Fruit fly (Drosophila melanogaster): ENCODE results near the gene CG34376.

CG34376 gene

DNA sequence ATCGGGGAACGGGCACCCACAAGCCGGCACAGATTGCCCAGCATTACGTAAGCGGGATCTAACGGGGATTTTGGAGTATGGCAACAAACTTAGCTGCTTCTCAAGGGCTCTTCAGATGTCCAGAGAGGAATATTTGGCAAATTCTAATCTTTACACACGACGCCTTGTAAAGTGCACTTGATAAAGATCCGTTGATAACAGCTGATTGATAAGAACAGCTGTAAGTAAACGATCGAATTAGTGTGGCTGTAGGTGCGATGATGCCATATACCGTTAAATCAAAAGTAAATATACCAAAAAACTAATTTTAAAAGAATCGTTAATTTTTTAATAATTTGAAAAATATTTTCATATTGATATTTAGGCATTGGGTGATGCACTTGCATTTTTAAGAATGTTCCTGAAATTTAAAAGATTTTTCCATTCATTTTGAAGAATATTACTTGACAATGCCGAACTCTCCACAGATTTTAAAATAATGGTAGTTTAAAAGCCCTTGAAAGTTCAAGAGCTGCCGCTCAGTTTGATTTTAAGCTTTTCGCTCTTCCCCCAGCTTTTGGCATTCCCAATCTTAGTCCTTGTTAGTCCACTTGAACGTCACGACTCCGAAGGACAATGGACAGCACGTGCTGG is 20.2 kb downstream of the CG34376 start, which contains the start of the genes CG5377 and Nrx-1:
Gene CG5377 (minus strand): TSS at position 219 of the 633 bp plus-strand sequence.
Gene Nrx-1 (plus strand): TSS at position 574 of the 633 bp plus-strand sequence.
- peak; percentile 3 for TF ChIP-seq GATAd (GFP tag; optimal IDR thresholded peaks at IDR 0.05)
- no peak for TF ChIP-seq Abd-B (GFP tag; optimal IDR thresholded peaks at IDR 0.05)

DNA sequence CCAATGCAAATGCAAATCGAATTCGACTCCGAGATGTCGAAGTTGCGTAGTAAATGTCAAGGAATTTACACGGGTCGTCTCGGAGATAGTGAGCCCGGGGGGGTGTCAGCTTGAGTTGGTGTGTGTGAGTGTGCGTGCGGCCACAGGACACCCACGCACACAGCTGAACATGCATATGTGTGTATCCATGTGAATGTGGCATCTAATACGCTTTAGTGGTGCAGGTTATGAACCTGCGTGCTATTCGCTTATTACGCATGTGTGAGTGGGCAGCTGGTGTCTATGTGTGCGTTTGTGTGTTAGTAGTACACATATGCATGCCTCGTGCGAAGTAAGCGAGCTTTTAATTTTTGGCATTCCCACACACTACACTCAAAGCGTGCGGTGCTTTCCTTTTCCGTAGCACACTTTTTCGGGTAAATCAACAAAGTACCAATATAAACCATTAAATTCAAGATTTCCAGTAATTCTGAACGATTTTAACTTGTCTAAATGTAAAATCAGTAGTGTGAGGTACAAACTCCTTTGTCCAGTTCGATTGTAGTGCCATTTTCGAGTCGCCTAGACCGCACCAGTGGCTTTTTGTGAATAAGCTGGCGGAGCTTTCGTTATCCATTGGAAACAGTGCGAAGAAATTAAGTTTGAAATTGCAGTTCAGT is 21.1 kb downstream of the CG34376 start:
- TF ChIP-seq lola (GFP tag; optimal IDR thresholded peaks at IDR 0.05) (no peak), brk (GFP tag; optimal IDR thresholded peaks at IDR 0.05) (no peak), Hr78 (GFP tag; optimal IDR thresholded peaks at IDR 0.05) (no peak), CrebA (GFP tag; optimal IDR thresholded peaks at IDR 0.05; ENCODE audit: borderline replicate concordance) (no peak), N (GFP tag; optimal IDR thresholded peaks at IDR 0.05) (no peak), dmrt93B (GFP tag; optimal IDR thresholded peaks at IDR 0.05) (no peak), HLH106 (tag; optimal IDR thresholded peaks at IDR 0.05) (peak; percentile 67), fru (GFP tag; optimal IDR thresholded peaks at IDR 0.05) (peak; percentile 79), sv (GFP tag; optimal IDR thresholded peaks at IDR 0.05) (peak; percentile 69), sage (GFP tag; optimal IDR thresholded peaks at IDR 0.05) (no peak), Rel (GFP tag; optimal IDR thresholded peaks at IDR 0.05) (no peak), Rel (tag; optimal IDR thresholded peaks at IDR 0.05) (no peak), GATAd (GFP tag; optimal IDR thresholded peaks at IDR 0.05) (no peak), Mio (GFP tag; optimal IDR thresholded peaks at IDR 0.05) (no peak), Hnf4 (GFP tag; optimal IDR thresholded peaks at IDR 0.05) (no peak), br (GFP tag; optimal IDR thresholded peaks at IDR 0.05) (peak; percentile 74), woc (GFP tag; optimal IDR thresholded peaks at IDR 0.05) (peak; percentile 21), OdsH (GFP tag; optimal IDR thresholded peaks at IDR 0.05) (peak; percentile 43), Hr83 (GFP tag; optimal IDR thresholded peaks at IDR 0.05; ENCODE audit: poor library complexity, severe bottlenecking) (no peak), h (GFP tag; optimal IDR thresholded peaks at IDR 0.05) (peak; percentile 74), Sp1 (GFP tag; optimal IDR thresholded peaks at IDR 0.05) (peak; percentile 57), dl (GFP tag; optimal IDR thresholded peaks at IDR 0.05; ENCODE audit: insufficient read depth in 1 of 2, partially characterized antibody in 2 of 2) (no peak), pan (optimal IDR thresholded peaks at IDR 0.05) (no peak), Abd-B (GFP tag; optimal IDR thresholded peaks at IDR 0.05) (no peak), foxo (GFP tag; optimal IDR thresholded peaks at IDR 0.05) (peak in 1 of 2 experiments; percentile 74), ey (GFP tag; optimal IDR thresholded peaks at IDR 0.05) (peak; percentile 78), rgr (GFP tag; optimal IDR thresholded peaks at IDR 0.05) (peak; percentile 59), CG32264 (GFP tag; optimal IDR thresholded peaks at IDR 0.05) (peak; percentile 6), Vsx2 (GFP tag; optimal IDR thresholded peaks at IDR 0.05; ENCODE audit: partially characterized antibody) (no peak)

DNA sequence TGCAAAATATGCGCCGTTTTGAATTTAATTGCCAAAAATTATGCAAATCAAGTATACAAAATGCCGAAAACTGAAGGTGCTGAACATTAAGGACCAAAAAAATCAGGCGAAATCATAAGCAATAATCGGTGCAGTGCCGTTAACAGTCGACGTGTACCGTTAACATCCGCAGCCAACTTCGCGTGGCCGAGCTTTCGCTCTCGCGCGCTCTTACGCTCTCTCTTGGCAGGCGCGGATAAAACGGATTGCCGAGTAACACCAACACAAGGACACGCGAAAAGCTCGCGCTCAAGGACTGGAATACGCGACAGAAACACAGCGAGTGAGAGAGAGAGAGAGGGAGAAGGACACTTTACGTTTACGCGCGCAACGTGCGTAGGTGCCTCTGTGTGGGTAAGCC is 22.2 kb downstream of the CG34376 start:
- TF ChIP-seq OdsH (GFP tag; optimal IDR thresholded peaks at IDR 0.05) (no peak), dsf (GFP tag; optimal IDR thresholded peaks at IDR 0.05; ENCODE audit: borderline replicate concordance) (no peak), usp (GFP tag; optimal IDR thresholded peaks at IDR 0.05) (no peak), br (GFP tag; optimal IDR thresholded peaks at IDR 0.05) (no peak), tai (GFP tag; optimal IDR thresholded peaks at IDR 0.05) (no peak), Dif (GFP tag; optimal IDR thresholded peaks at IDR 0.05; ENCODE audit: partially characterized antibody) (no peak), Hnf4 (GFP tag; optimal IDR thresholded peaks at IDR 0.05) (no peak), woc (GFP tag; optimal IDR thresholded peaks at IDR 0.05) (no peak), Hr78 (GFP tag; optimal IDR thresholded peaks at IDR 0.05) (no peak)

DNA sequence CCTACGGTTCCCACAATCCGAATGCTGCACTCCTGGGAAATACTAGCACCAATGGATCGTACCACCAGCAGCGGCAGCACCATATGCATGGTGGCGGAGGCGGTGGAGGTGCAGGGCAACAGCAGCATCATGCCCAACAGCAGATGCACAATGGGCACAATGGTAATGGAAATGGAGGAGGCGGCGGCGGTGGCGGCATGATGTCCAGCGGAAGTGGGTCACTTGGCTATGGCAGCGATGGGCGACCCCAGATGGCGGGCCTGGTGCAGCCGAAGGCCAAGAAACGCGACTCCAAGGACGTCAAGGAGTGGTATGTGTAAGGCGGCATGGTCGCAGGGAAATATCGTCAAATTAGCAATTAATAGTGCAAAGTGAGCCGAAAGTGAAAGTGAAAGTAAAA is 35.6 kb downstream of the CG34376 start:
- no peak for TF ChIP-seq CrebA (GFP tag; optimal IDR thresholded peaks at IDR 0.05; ENCODE audit: borderline replicate concordance)
- no peak for TF ChIP-seq dmrt93B (GFP tag; optimal IDR thresholded peaks at IDR 0.05)
- TF ChIP-seq Hnf4 (GFP tag; optimal IDR thresholded peaks at IDR 0.05) = no peak

All from whole organism, wandering third instar larva.